ENCODE assay signal across 6 worm cellular contexts in the genomic region with DNA sequence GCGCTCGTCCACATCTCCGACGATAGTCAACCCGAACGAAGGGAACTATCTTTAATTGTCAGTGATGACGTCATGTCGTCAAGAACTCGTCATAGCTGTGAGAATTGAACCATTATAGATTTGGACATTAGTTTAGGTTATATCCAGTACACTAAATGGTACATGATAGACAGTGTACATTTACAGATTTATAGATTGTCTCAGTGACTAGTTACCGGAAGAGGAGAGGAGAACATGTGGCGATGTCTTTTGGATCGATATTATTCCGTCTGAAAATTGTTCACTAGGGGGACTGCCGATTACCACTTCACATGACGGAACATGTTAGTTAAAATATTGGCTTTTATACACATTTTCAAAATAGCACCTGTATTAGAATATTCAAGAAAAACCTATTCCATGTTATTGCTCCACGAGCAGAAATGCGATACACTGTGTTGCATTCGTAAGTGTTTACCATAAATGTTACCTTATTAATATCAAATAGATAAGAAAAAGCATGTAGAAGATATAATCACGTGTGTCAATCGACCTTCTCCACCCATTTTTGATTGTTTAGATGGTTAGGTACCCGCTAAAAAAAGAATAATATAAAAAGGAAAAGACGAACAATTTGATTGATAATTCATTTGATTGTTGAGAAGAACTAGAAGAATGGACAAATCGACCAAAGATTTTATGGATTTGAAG.
TF ChIP-seq lines count a peak whose summit lies in the region.

A gene (plus strand): TSS at position 632 of the 690 bp plus-strand sequence.

TF ChIP-seq in whole organism, L1 larva, 84 proteins besides CTCF, POLR2A, EP300 and RAD21 (continues in another document):
- TF ChIP-seq hpl-2 (GFP tag; optimal IDR thresholded peaks at IDR 0.05; lab: Kevin White, UChicago) (no peak), unc-130 (tag; optimal IDR thresholded peaks at IDR 0.05; lab: Kevin White, UChicago) (no peak), efl-1 (optimal IDR thresholded peaks at IDR 0.05; lab: Kevin White, UChicago) (no peak), efl-1 (GFP tag; optimal IDR thresholded peaks at IDR 0.05 in 1 of 2; lab: Kevin White, UChicago) (peak in 1 of 2 experiments; percentile 52), mdl-1 (tag; optimal IDR thresholded peaks at IDR 0.05; lab: Kevin White, UChicago) (no peak), tbx-2 (tag; optimal IDR thresholded peaks at IDR 0.05; lab: Kevin White, UChicago) (no peak), F16B12.6 (tag; optimal IDR thresholded peaks at IDR 0.05; lab: Kevin White, UChicago) (no peak), nhr-11 (tag; optimal IDR thresholded peaks at IDR 0.05; lab: Kevin White, UChicago) (no peak), lin-13 (GFP tag; optimal IDR thresholded peaks at IDR 0.05; lab: Kevin White, UChicago) (no peak), fkh-4 (tag; optimal IDR thresholded peaks at IDR 0.05; lab: Kevin White, UChicago; ENCODE audit: borderline replicate concordance) (no peak), irx-1 (tag; optimal IDR thresholded peaks at IDR 0.05; lab: Kevin White, UChicago) (no peak), snu-23 (GFP tag; optimal IDR thresholded peaks at IDR 0.05; lab: Kevin White, UChicago) (peak; percentile 8), blmp-1 (tag; optimal IDR thresholded peaks at IDR 0.05; lab: Kevin White, UChicago) (peak; percentile 16), nhr-20 (tag; optimal IDR thresholded peaks at IDR 0.05; lab: Kevin White, UChicago) (peak; percentile 28)

TF ChIP-seq in whole organism, L2 larva, 48 proteins besides CTCF, POLR2A, EP300 and RAD21:
- TF ChIP-seq unc-62 (GFP tag; optimal IDR thresholded peaks at IDR 0.05; lab: Kevin White, UChicago): no peak
- TF ChIP-seq peb-1 (tag; optimal IDR thresholded peaks at IDR 0.05; lab: Kevin White, UChicago): no peak
- TF ChIP-seq ama-1 (optimal IDR thresholded peaks at IDR 0.05; lab: Kevin White, UChicago): no peak
- TF ChIP-seq egl-27 (tag; optimal IDR thresholded peaks at IDR 0.05; lab: Kevin White, UChicago): no peak
- TF ChIP-seq unc-55 (GFP tag; optimal IDR thresholded peaks at IDR 0.05; lab: Kevin White, UChicago): no peak
- no peak for TF ChIP-seq mdl-1 (tag; optimal IDR thresholded peaks at IDR 0.05; lab: Kevin White, UChicago)
- peak; percentile 59 for TF ChIP-seq gmeb-1 (tag; optimal IDR thresholded peaks at IDR 0.05; lab: Kevin White, UChicago)
- TF ChIP-seq sma-3 (GFP tag; optimal IDR thresholded peaks at IDR 0.05; lab: Kevin White, UChicago): no peak
- TF ChIP-seq crh-2 (tag; optimal IDR thresholded peaks at IDR 0.05; lab: Kevin White, UChicago): peak; percentile 28
- TF ChIP-seq nhr-6 (tag; optimal IDR thresholded peaks at IDR 0.05; lab: Kevin White, UChicago): no peak

TF ChIP-seq in whole organism, L3 larva, 47 proteins besides CTCF, POLR2A, EP300 and RAD21:
- TF ChIP-seq pqm-1 (tag; optimal IDR thresholded peaks at IDR 0.05; lab: Kevin White, UChicago) (peak; percentile 74), ama-1 (optimal IDR thresholded peaks at IDR 0.05; lab: Kevin White, UChicago) (peak; percentile 15), elt-2 (tag; optimal IDR thresholded peaks at IDR 0.05; lab: Kevin White, UChicago) (peak; percentile 57), nhr-77 (tag; optimal IDR thresholded peaks at IDR 0.05; lab: Kevin White, UChicago) (no peak), fkh-2 (tag; optimal IDR thresholded peaks at IDR 0.05; lab: Kevin White, UChicago) (no peak), pha-4 (tag; optimal IDR thresholded peaks at IDR 0.05; lab: Kevin White, UChicago) (peak; percentile 57)
TF ChIP-seq in whole organism, L3 larva: peak in this region for 4.

TF ChIP-seq in whole organism, L4 larva, 104 proteins besides CTCF, POLR2A, EP300 and RAD21:
- TF ChIP-seq D1046.2 (GFP tag; IDR thresholded peaks at IDR 0.05; lab: Robert Waterston, UW): no peak
- TF ChIP-seq T20F7.1 (GFP tag; optimal IDR thresholded peaks at IDR 0.05; lab: Kevin White, UChicago): peak; percentile 10
- peak; percentile 12 for TF ChIP-seq nhr-28 (tag; optimal IDR thresholded peaks at IDR 0.05; lab: Kevin White, UChicago)
- TF ChIP-seq daf-16 (GFP tag; optimal IDR thresholded peaks at IDR 0.05; lab: Kevin White, UChicago): no peak
- TF ChIP-seq daf-16 (tag; optimal IDR thresholded peaks at IDR 0.05; lab: Kevin White, UChicago): peak; percentile 96
- peak; percentile 23 for TF ChIP-seq hlh-11 (tag; optimal IDR thresholded peaks at IDR 0.05; lab: Kevin White, UChicago)
- TF ChIP-seq php-3 (GFP tag; IDR thresholded peaks at IDR 0.05; lab: Robert Waterston, UW): 0 out of 2 replicates have a peak, but pooled peaks have one; percentile 44
- TF ChIP-seq Y75B8A.6 (GFP tag; IDR thresholded peaks at IDR 0.05; lab: Robert Waterston, UW): no peak
- peak; percentile 81 for TF ChIP-seq dve-1 (tag; optimal IDR thresholded peaks at IDR 0.05; lab: Kevin White, UChicago; ENCODE audit: insufficient read depth)
- TF ChIP-seq unc-62 (GFP tag; optimal IDR thresholded peaks at IDR 0.05 in 1 of 2; lab: Kevin White, UChicago): peak in 1 of 2 experiments; percentile 86
- TF ChIP-seq unc-62 (tag; optimal IDR thresholded peaks at IDR 0.05; lab: Kevin White, UChicago): no peak
- TF ChIP-seq mdl-1 (tag; optimal IDR thresholded peaks at IDR 0.05; lab: Kevin White, UChicago): peak in 1 of 2 experiments; percentile 27
- TF ChIP-seq pqm-1 (tag; optimal IDR thresholded peaks at IDR 0.05; lab: Kevin White, UChicago): peak; percentile 54
- no peak for TF ChIP-seq nhr-102 (tag; optimal IDR thresholded peaks at IDR 0.05; lab: Kevin White, UChicago)
- TF ChIP-seq vab-7 (GFP tag; IDR thresholded peaks at IDR 0.05; lab: Robert Waterston, UW): no peak
- TF ChIP-seq dpl-1 (GFP tag; optimal IDR thresholded peaks at IDR 0.05; lab: Kevin White, UChicago): no peak

TF ChIP-seq in whole organism, mixed stage, embryonic, 35 proteins besides CTCF, POLR2A, EP300 and RAD21:
- no peak for TF ChIP-seq ceh-39 (tag; optimal IDR thresholded peaks at IDR 0.05; lab: Kevin White, UChicago)
- peak; percentile 11 for TF ChIP-seq zip-8 (tag; optimal IDR thresholded peaks at IDR 0.05; lab: Kevin White, UChicago)

TF ChIP-seq in whole organism, young adult, 124 proteins besides CTCF, POLR2A, EP300 and RAD21:
- TF ChIP-seq him-1 (tag; optimal IDR thresholded peaks at IDR 0.05; lab: Kevin White, UChicago): peak; percentile 4
- TF ChIP-seq fkh-3 (tag; optimal IDR thresholded peaks at IDR 0.05; lab: Kevin White, UChicago): no peak
- peak; percentile 17 for TF ChIP-seq nhr-80 (tag; optimal IDR thresholded peaks at IDR 0.05; lab: Kevin White, UChicago)
- TF ChIP-seq D2030.7 (GFP tag; IDR thresholded peaks at IDR 0.05; lab: Robert Waterston, UW): no peak
- TF ChIP-seq pha-4 (tag; optimal IDR thresholded peaks at IDR 0.05; lab: Kevin White, UChicago): no peak
- no peak for TF ChIP-seq hmg-20 (GFP tag; IDR thresholded peaks at IDR 0.05; lab: Robert Waterston, UW)
- peak; percentile 17 for TF ChIP-seq ceh-27 (GFP tag; optimal IDR thresholded peaks at IDR 0.05; lab: Kevin White, UChicago)
- no peak for TF ChIP-seq lsy-27 (tag; optimal IDR thresholded peaks at IDR 0.05; lab: Kevin White, UChicago; ENCODE audit: borderline replicate concordance, insufficient read depth)
- no peak for TF ChIP-seq dpl-1 (GFP tag; optimal IDR thresholded peaks at IDR 0.05; lab: Kevin White, UChicago)
- TF ChIP-seq nfya-1 (tag; optimal IDR thresholded peaks at IDR 0.05; lab: Kevin White, UChicago; ENCODE audit: borderline replicate concordance, insufficient read depth): no peak
- no peak for TF ChIP-seq K12H6.12 (tag; optimal IDR thresholded peaks at IDR 0.05; lab: Kevin White, UChicago)
- TF ChIP-seq bed-1 (GFP tag; IDR thresholded peaks at IDR 0.05; lab: Robert Waterston, UW): no peak
- TF ChIP-seq F57C9.4 (tag; optimal IDR thresholded peaks at IDR 0.05; lab: Kevin White, UChicago): no peak
- no peak for TF ChIP-seq rpc-1 (optimal IDR thresholded peaks at IDR 0.05; lab: Kevin White, UChicago)
- TF ChIP-seq rpc-1 (tag; optimal IDR thresholded peaks at IDR 0.05; lab: Kevin White, UChicago): peak; percentile 45
- TF ChIP-seq lin-35 (GFP tag; optimal IDR thresholded peaks at IDR 0.05; lab: Kevin White, UChicago): peak in 1 of 3 experiments; percentile 31
